Worm (Caenorhabditis elegans): ENCODE results near the gene rab-6.1.

The rab-6.1 gene

DNA sequence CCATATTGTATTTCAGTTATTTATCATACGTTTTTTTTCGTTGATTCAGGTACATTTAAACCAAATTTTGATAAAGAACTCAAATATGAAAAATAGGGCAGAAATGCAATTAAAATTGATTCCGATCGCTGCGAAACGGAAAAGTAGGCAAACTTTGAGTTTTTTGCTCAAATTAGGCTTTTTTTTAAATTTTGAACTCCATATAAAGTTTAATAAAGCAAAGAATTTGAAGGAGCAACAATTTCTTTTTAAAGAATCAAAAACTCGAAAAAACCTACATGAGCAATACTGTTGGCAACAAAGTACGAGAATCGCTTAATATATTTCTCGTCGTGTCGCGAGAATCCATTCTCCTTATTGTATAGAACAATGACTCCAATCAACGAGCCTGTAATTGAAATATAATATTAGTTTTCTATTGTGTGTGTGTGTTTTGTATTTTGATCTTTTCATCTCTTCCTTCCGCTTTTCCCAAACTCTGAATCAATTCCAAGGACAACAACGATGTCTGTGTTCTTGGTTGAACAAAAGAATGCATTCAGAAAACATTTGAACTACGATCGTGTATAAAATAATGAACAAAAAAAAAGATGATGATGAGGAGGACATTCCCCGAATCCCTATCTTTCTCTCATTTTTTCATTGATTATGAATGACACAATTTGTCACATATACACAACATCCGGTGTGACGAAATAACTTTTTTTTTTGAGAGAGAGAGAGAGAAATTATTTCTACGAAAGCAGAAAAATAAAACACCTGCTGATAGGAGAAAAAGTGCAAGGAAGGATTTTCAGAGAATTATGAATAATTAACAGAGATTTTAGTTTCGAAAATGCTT, 27.0 kb downstream of the rab-6.1 start (continued):
- TF ChIP-seq lin-13 (GFP tag; optimal IDR thresholded peaks at IDR 0.05): no peak
- TF ChIP-seq T26A8.4 (GFP tag; IDR thresholded peaks at IDR 0.05): no peak
- no peak for TF ChIP-seq Y5F2A.4 (GFP tag; optimal IDR thresholded peaks at IDR 0.05)
- TF ChIP-seq vab-7 (GFP tag; IDR thresholded peaks at IDR 0.05): no peak

ce11 chrIII:8974835-8975234, 30.9 kb downstream of the rab-6.1 start:
- TF ChIP-seq nhr-111 (GFP tag; optimal IDR thresholded peaks at IDR 0.05) (no peak), nhr-48 (tag; optimal IDR thresholded peaks at IDR 0.05) (peak; percentile 5), ctbp-1 (GFP tag; IDR thresholded peaks at IDR 0.05) (peak; percentile 22; the same call in 1 of the 2 replicates), skn-1 (tag; optimal IDR thresholded peaks at IDR 0.05) (no peak), hlh-11 (tag; optimal IDR thresholded peaks at IDR 0.05) (no peak), T26A8.4 (GFP tag; IDR thresholded peaks at IDR 0.05) (peak; percentile 37; the same call in 1 of the 2 replicates), nhr-10 (tag; optimal IDR thresholded peaks at IDR 0.05) (no peak), aly-2 (tag; optimal IDR thresholded peaks at IDR 0.05) (no peak), lsy-2 (tag; optimal IDR thresholded peaks at IDR 0.05) (peak in 1 of 2 experiments; percentile 7), D1046.2 (GFP tag; IDR thresholded peaks at IDR 0.05) (no peak), nhr-25 (tag; optimal IDR thresholded peaks at IDR 0.05; ENCODE audit: borderline replicate concordance, insufficient read depth) (no peak), ceh-44 (GFP tag; IDR thresholded peaks at IDR 0.05) (no peak), dmd-8 (GFP tag; IDR thresholded peaks at IDR 0.05) (no peak), F26F4.8 (GFP tag; conservative IDR thresholded peaks at IDR 0.05) (no peak), madf-9 (GFP tag; conservative IDR thresholded peaks at IDR 0.05) (0 out of 2 replicates have a peak, but pooled peaks have one; percentile 35), pha-4 (GFP tag; IDR thresholded peaks at IDR 0.05) (peak; percentile 33; the same call in 1 of the 2 replicates), pha-4 (tag; optimal IDR thresholded peaks at IDR 0.05) (no peak), dmd-9 (GFP tag; IDR thresholded peaks at IDR 0.05) (no peak), hmg-1.1 (GFP tag; IDR thresholded peaks at IDR 0.05) (no peak), nhr-76 (tag; optimal IDR thresholded peaks at IDR 0.05) (no peak), dmd-6 (GFP tag; IDR thresholded peaks at IDR 0.05) (no peak), hif-1 (tag; optimal IDR thresholded peaks at IDR 0.05) (no peak), tra-1 (GFP tag; IDR thresholded peaks at IDR 0.05) (no peak), mep-1 (tag; optimal IDR thresholded peaks at IDR 0.05) (peak; percentile 57), gei-8 (GFP tag; optimal IDR thresholded peaks at IDR 0.05) (peak; percentile 41), zfp-3 (GFP tag; conservative IDR thresholded peaks at IDR 0.05) (peak; percentile 87), F49E8.2 (tag; optimal IDR thresholded peaks at IDR 0.05; ENCODE audit: borderline replicate concordance) (no peak), attf-4 (tag; optimal IDR thresholded peaks at IDR 0.05) (no peak), ZK337.2 (GFP tag; IDR thresholded peaks at IDR 0.05) (no peak), mxl-2 (GFP tag; conservative IDR thresholded peaks at IDR 0.05) (no peak), spr-1 (tag; optimal IDR thresholded peaks at IDR 0.05) (peak; percentile 50), nhr-102 (tag; optimal IDR thresholded peaks at IDR 0.05) (peak; percentile 40), dve-1 (tag; optimal IDR thresholded peaks at IDR 0.05; ENCODE audit: insufficient read depth) (peak; percentile 17), fos-1 (tag; optimal IDR thresholded peaks at IDR 0.05) (no peak), mxl-3 (GFP tag; optimal IDR thresholded peaks at IDR 0.05) (no peak), spr-3 (GFP tag; optimal IDR thresholded peaks at IDR 0.05) (no peak), lim-7 (GFP tag; IDR thresholded peaks at IDR 0.05) (0 out of 2 replicates have a peak, but pooled peaks have one; percentile 55), sdz-12 (GFP tag; optimal IDR thresholded peaks at IDR 0.05) (no peak)

Measured in whole organism, L4 larva.